Worm (Caenorhabditis elegans) whole organism, L4 larva: ENCODE data around the gene cdc-50.B.

Experiments
- D1046.2 ChIP-seq: fragments of 200-800 bp; sonication (Bioruptor generic); IDR thresholded peaks from 2 replicates; pipeline ENCODE4 v1.3.6; 2022; ENCODE audit warnings: missing genetic modification characterization, missing compliant biosample characterization
- F49E8.2 ChIP-seq: sonication (generic microtip); optimal IDR thresholded peaks from 2 replicates; lab custom pipeline; 2016; ENCODE audit warnings: missing compliant biosample characterization, mild to moderate bottlenecking, missing genetic modification characterization, borderline replicate concordance
- T20F7.1 ChIP-seq: fragments of 200-800 bp; sonication (Bioruptor generic); optimal IDR thresholded peaks from 2 replicates; lab custom pipeline; 2018; ENCODE audit warnings: mild to moderate bottlenecking, missing genetic modification characterization, missing compliant biosample characterization
- nhr-11 ChIP-seq: fragments of 150-350 bp; optimal IDR thresholded peaks from 2 replicates; lab custom pipeline; 2014; ENCODE audit warnings: missing biosample characterization, missing genetic modification characterization
- saeg-2 ChIP-seq: fragments of 200-800 bp; sonication (Bioruptor generic); IDR thresholded peaks from 2 replicates; pipeline ENCODE4 v1.3.6; 2022; ENCODE audit warnings: missing genetic modification reagents, missing genetic modification characterization, missing compliant biosample characterization
- skn-1 ChIP-seq: fragments of 150-350 bp; optimal IDR thresholded peaks from 2 replicates; lab custom pipeline; 2014; ENCODE audit warnings: missing biosample characterization, missing genetic modification characterization
- snpc-4 ChIP-seq: fragments of 150-350 bp; optimal IDR thresholded peaks from 2 replicates; lab custom pipeline; 2014; ENCODE audit warnings: missing biosample characterization, missing genetic modification characterization
- zip-11 ChIP-seq: fragments of 200-800 bp; sonication (Bioruptor generic); IDR thresholded peaks from 2 replicates; pipeline ENCODE4 v1.3.6; 2022; ENCODE audit warnings: missing genetic modification characterization, missing compliant biosample characterization

DNA sequence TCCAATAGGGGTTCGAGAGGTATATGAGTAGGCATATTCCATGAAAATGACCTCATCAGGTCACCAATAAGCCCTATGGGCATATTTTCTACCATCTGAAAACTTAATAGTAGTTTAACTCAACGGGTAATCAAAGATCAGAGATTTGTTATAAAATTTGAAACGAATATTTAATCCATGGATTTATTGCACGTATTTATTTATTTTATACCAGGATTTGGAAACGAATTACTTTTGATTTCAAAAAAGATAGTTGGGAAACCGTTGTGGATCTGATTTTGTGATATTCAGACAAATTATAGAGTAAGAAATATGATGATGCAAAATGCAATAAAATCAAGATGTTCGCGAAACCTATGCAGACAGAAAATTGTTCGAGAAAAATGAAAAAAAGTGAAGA is 28.1 kb downstream of the cdc-50.B start, which contains the start of gene C33D9.3:
- TF ChIP-seq F49E8.2 (no peak), nhr-11 (no peak), T20F7.1 (no peak), snpc-4 (tag; lab: Kevin White, UChicago) (no peak), saeg-2 (no peak), skn-1 (tag; lab: Kevin White, UChicago) (no peak), D1046.2 (GFP tag; lab: Robert Waterston, UW) (no peak), zip-11 (no peak)
